Fruit fly (Drosophila melanogaster) whole organism, embryonic: ENCODE measurements around the gene CG34453.

Source experiments
- Abd-B ChIP-seq: fragments of 200-800 bp; sonication (Bioruptor generic); optimal IDR thresholded peaks from 2 replicates; lab custom pipeline; 2018; ENCODE audit warnings: missing biosample characterization, mild to moderate bottlenecking, missing genetic modification characterization, moderate library complexity
- CG10565 ChIP-seq: fragments of 200-800 bp; sonication (Bioruptor generic); optimal IDR thresholded peaks from 3 replicates; lab custom pipeline; 2016; ENCODE audit warnings: missing biosample characterization, mild to moderate bottlenecking, missing genetic modification characterization
- CG11560 ChIP-seq: fragments of 200-800 bp; sonication (Bioruptor generic); IDR thresholded peaks from 3 replicates; pipeline ENCODE4 v1.3.6; 2022; ENCODE audit warnings: missing biosample characterization, missing genetic modification characterization
- CG13424 ChIP-seq: fragments of 200-800 bp; sonication (Bioruptor generic); optimal IDR thresholded peaks from 2 replicates; lab custom pipeline; 2019; ENCODE audit warnings: missing biosample characterization, mild to moderate bottlenecking, missing genetic modification characterization, moderate library complexity
- CG13624 ChIP-seq: fragments of 200-800 bp; sonication (Bioruptor generic); optimal IDR thresholded peaks from 2 replicates; lab custom pipeline; 2016; ENCODE audit warnings: missing biosample characterization, missing genetic modification characterization
- CG15696 ChIP-seq: fragments of 200-800 bp; sonication (Bioruptor generic); optimal IDR thresholded peaks from 2 replicates; lab custom pipeline; 2019; ENCODE audit warnings: missing biosample characterization, mild to moderate bottlenecking, missing genetic modification characterization, moderate library complexity
- CG16863 ChIP-seq: fragments of 200-800 bp; sonication (Bioruptor generic); optimal IDR thresholded peaks from 3 replicates; lab custom pipeline; 2016; ENCODE audit warnings: missing biosample characterization, missing genetic modification characterization
- CG18262 ChIP-seq: fragments of 200-800 bp; optimal IDR thresholded peaks from 3 replicates; lab custom pipeline; 2019; ENCODE audit warnings: missing biosample characterization, mild to moderate bottlenecking, missing genetic modification characterization, moderate library complexity
- CG18619 ChIP-seq: fragments of 200-800 bp; sonication (Bioruptor generic); optimal IDR thresholded peaks from 3 replicates; lab custom pipeline; 2017; ENCODE audit warnings: missing biosample characterization, mild to moderate bottlenecking, missing genetic modification characterization
- CG2116 ChIP-seq: fragments of 200-800 bp; sonication (Bioruptor generic); optimal IDR thresholded peaks from 3 replicates; lab custom pipeline; 2018; ENCODE audit warnings: missing biosample characterization, mild to moderate bottlenecking, missing genetic modification characterization
- CG2129 ChIP-seq: fragments of 200-800 bp; sonication (Bioruptor generic); IDR thresholded peaks from 2 replicates; pipeline ENCODE4 v1.3.6; 2022; ENCODE audit warnings: missing biosample characterization, missing genetic modification characterization; ENCODE audit not compliant: partially characterized antibody
- CG32772 ChIP-seq: fragments of 200-800 bp; sonication (Bioruptor generic); IDR thresholded peaks from 2 replicates; pipeline ENCODE4 v1.3.6; 2022; ENCODE audit warnings: missing biosample characterization, missing genetic modification characterization
- CG7271 ChIP-seq: fragments of 200-800 bp; sonication (Bioruptor generic); optimal IDR thresholded peaks from 2 replicates; lab custom pipeline; 2018; ENCODE audit warnings: missing biosample characterization, mild to moderate bottlenecking, missing genetic modification characterization, moderate library complexity
- CG9797 ChIP-seq: fragments of 200-800 bp; sonication (Bioruptor generic); optimal IDR thresholded peaks from 3 replicates; lab custom pipeline; 2018; ENCODE audit warnings: missing biosample characterization, mild to moderate bottlenecking, missing genetic modification characterization
- CG9932 ChIP-seq: fragments of 200-800 bp; sonication (Bioruptor generic); IDR thresholded peaks from 2 replicates; pipeline ENCODE4 v1.3.6; 2022; ENCODE audit warnings: missing biosample characterization, missing genetic modification characterization
- D19B ChIP-seq: fragments of 200-800 bp; sonication (Bioruptor generic); optimal IDR thresholded peaks from 2 replicates; lab custom pipeline; 2017; ENCODE audit warnings: missing biosample characterization, mild to moderate bottlenecking, missing genetic modification characterization
- Drgx ChIP-seq: fragments of 200-800 bp; sonication (Bioruptor generic); IDR thresholded peaks from 2 replicates; pipeline ENCODE4 v1.3.6; 2022; ENCODE audit warnings: missing biosample characterization, missing genetic modification characterization
- Eip74EF ChIP-seq, 2 experiments: fragments of 200-800 bp in 1 of 2; fragments of >200 bp in 1 of 2; sonication (Bioruptor generic) in 1 of 2; optimal IDR thresholded peaks; 2 replicates each; lab custom pipeline; 2017 to 2019; ENCODE audit warnings: missing biosample characterization in 2 of 2, missing genetic modification characterization in 2 of 2, mild to moderate bottlenecking in 1 of 2, moderate library complexity in 1 of 2
- GATAe ChIP-seq: fragments of 200-800 bp; sonication (Bioruptor generic); conservative IDR thresholded peaks from 2 replicates; pipeline ENCODE4 v1.3.6; 2022; ENCODE audit warnings: missing biosample characterization, missing genetic modification characterization
- Gsc ChIP-seq: fragments of 200-800 bp; sonication (Bioruptor generic); IDR thresholded peaks from 2 replicates; pipeline ENCODE4 v1.3.6; 2022; ENCODE audit warnings: missing biosample characterization, missing genetic modification characterization
- HLHmδ ChIP-seq: fragments of 200-800 bp; sonication (Bioruptor generic); optimal IDR thresholded peaks from 2 replicates; lab custom pipeline; 2018; ENCODE audit warnings: missing biosample characterization, mild to moderate bottlenecking, missing genetic modification characterization, moderate library complexity
- Kr ChIP-seq: fragments of 200-800 bp; sonication (Bioruptor generic); optimal IDR thresholded peaks from 2 replicates; lab custom pipeline; 2017; ENCODE audit warnings: missing biosample characterization, mild to moderate bottlenecking, missing genetic modification characterization
- MBD-R2 ChIP-seq: fragments of 200-800 bp; sonication (Bioruptor generic); IDR thresholded peaks from 2 replicates; pipeline ENCODE4 v1.3.6; 2022; ENCODE audit warnings: missing biosample characterization, missing genetic modification characterization
- MESR4 ChIP-seq: fragments of 200-800 bp; sonication (Bioruptor generic); optimal IDR thresholded peaks from 2 replicates; lab custom pipeline; 2018; ENCODE audit warnings: missing biosample characterization, mild to moderate bottlenecking, missing genetic modification characterization, moderate library complexity
- Max ChIP-seq: fragments of 200-800 bp; sonication (Bioruptor generic); optimal IDR thresholded peaks from 2 replicates; lab custom pipeline; 2016; ENCODE audit warnings: missing biosample characterization, mild to moderate bottlenecking, missing genetic modification characterization
- Mes4 ChIP-seq: fragments of 200-800 bp; sonication (Bioruptor generic); optimal IDR thresholded peaks from 2 replicates; lab custom pipeline; 2016; ENCODE audit warnings: missing biosample characterization, missing genetic modification characterization
- Mrtf ChIP-seq: fragments of 200-800 bp; sonication (Bioruptor generic); IDR thresholded peaks from 3 replicates; pipeline ENCODE4 v1.3.6; 2022; ENCODE audit warnings: missing biosample characterization, missing genetic modification characterization
- Neu2 ChIP-seq: fragments of 200-800 bp; sonication (Bioruptor generic); optimal IDR thresholded peaks from 3 replicates; lab custom pipeline; 2016; ENCODE audit warnings: missing biosample characterization, missing genetic modification characterization, borderline replicate concordance
- Nf-YA ChIP-seq: fragments of 200-800 bp; sonication (Bioruptor generic); IDR thresholded peaks from 2 replicates; pipeline ENCODE4 v1.3.6; 2022; ENCODE audit warnings: missing biosample characterization, missing genetic modification characterization
- PHDP ChIP-seq: fragments of 200-800 bp; sonication (Bioruptor generic); optimal IDR thresholded peaks from 3 replicates; lab custom pipeline; 2018; ENCODE audit warnings: missing biosample characterization, mild to moderate bottlenecking, missing genetic modification characterization, moderate library complexity
- Sox100B ChIP-seq: fragments of 200-800 bp; sonication (Bioruptor generic); optimal IDR thresholded peaks from 3 replicates; lab custom pipeline; 2018; ENCODE audit warnings: missing biosample characterization, mild to moderate bottlenecking, missing genetic modification characterization
- Sry-β ChIP-seq: fragments of 200-800 bp; sonication (Bioruptor generic); optimal IDR thresholded peaks from 2 replicates; lab custom pipeline; 2018; ENCODE audit warnings: missing biosample characterization, mild to moderate bottlenecking, missing genetic modification characterization, moderate library complexity
- Trl ChIP-seq, 3 experiments: fragments of >200 bp in 2 of 3; fragments of 200-800 bp in 1 of 3; sonication (Bioruptor generic) in 1 of 3; optimal IDR thresholded peaks; 2 replicates in 1 of 3; 3 replicates in 2 of 3; lab custom pipeline; 2016 to 2017; ENCODE audit warnings: missing biosample characterization in 1 of 3, missing genetic modification characterization in 1 of 3
- Usf ChIP-seq: fragments of 200-800 bp; sonication (Bioruptor generic); optimal IDR thresholded peaks from 2 replicates; lab custom pipeline; 2017; ENCODE audit warnings: missing genotype, missing biosample characterization, missing genetic modification characterization
- YL-1 ChIP-seq: fragments of 200-800 bp; sonication (Bioruptor generic); optimal IDR thresholded peaks from 3 replicates; lab custom pipeline; 2017; ENCODE audit warnings: missing biosample characterization, mild to moderate bottlenecking, missing genetic modification characterization
- az2 ChIP-seq: fragments of 200-800 bp; sonication (Bioruptor generic); optimal IDR thresholded peaks from 3 replicates; lab custom pipeline; 2016; ENCODE audit warnings: missing biosample characterization, missing genetic modification characterization
- cad ChIP-seq: fragments of >200 bp; optimal IDR thresholded peaks from 2 replicates; lab custom pipeline; 2017; ENCODE audit warnings: missing biosample characterization, missing genetic modification characterization
- croc ChIP-seq: fragments of 200-800 bp; sonication (Bioruptor generic); conservative IDR thresholded peaks from 3 replicates; pipeline ENCODE4 v1.3.6; 2022; ENCODE audit warnings: missing biosample characterization, missing genetic modification characterization
- cwo ChIP-seq: fragments of 200-800 bp; sonication (Bioruptor generic); optimal IDR thresholded peaks from 3 replicates; lab custom pipeline; 2017; ENCODE audit warnings: missing biosample characterization, missing genetic modification characterization, mild to moderate bottlenecking, moderate library complexity, missing genetic modification reagents
- ems ChIP-seq: fragments of 200-800 bp; sonication (Bioruptor generic); optimal IDR thresholded peaks from 3 replicates; lab custom pipeline; 2016; ENCODE audit warnings: missing biosample characterization, missing genetic modification characterization
- gcm2 ChIP-seq: fragments of 200-800 bp; sonication (Bioruptor generic); optimal IDR thresholded peaks from 2 replicates; lab custom pipeline; 2016; ENCODE audit warnings: missing biosample characterization, missing genetic modification characterization
- grau ChIP-seq: fragments of 200-800 bp; optimal IDR thresholded peaks from 3 replicates; lab custom pipeline; 2019; ENCODE audit warnings: missing biosample characterization, mild to moderate bottlenecking, missing genetic modification characterization, moderate library complexity
- gro ChIP-seq: fragments of 200-800 bp; sonication (Bioruptor generic); optimal IDR thresholded peaks from 2 replicates; lab custom pipeline; 2016; ENCODE audit warnings: missing biosample characterization, missing genetic modification characterization
- kah ChIP-seq: fragments of 200-800 bp; sonication (Bioruptor generic); optimal IDR thresholded peaks from 2 replicates; lab custom pipeline; 2018; ENCODE audit warnings: missing biosample characterization, mild to moderate bottlenecking, missing genetic modification characterization
- nerfin-2 ChIP-seq: fragments of 200-800 bp; sonication (Bioruptor generic); IDR thresholded peaks from 2 replicates; pipeline ENCODE4 v1.3.6; 2022; ENCODE audit warnings: missing biosample characterization, missing genetic modification characterization; ENCODE audit not compliant: partially characterized antibody
- pfk ChIP-seq: fragments of 200-800 bp; sonication (Bioruptor generic); optimal IDR thresholded peaks from 2 replicates; lab custom pipeline; 2018; ENCODE audit warnings: missing biosample characterization, mild to moderate bottlenecking, missing genetic modification characterization, moderate library complexity
- ro ChIP-seq: fragments of 200-800 bp; sonication (Bioruptor generic); IDR thresholded peaks from 2 replicates; pipeline ENCODE4 v1.3.6; 2022; ENCODE audit warnings: missing biosample characterization, missing genetic modification characterization
- ssp ChIP-seq: fragments of 200-800 bp; sonication (Bioruptor generic); IDR thresholded peaks from 2 replicates; pipeline ENCODE4 v1.3.6; 2022; ENCODE audit warnings: missing biosample characterization, missing genetic modification characterization
- ttk ChIP-seq: fragments of 200-800 bp; sonication (Bioruptor generic); IDR thresholded peaks from 2 replicates; pipeline ENCODE4 v2.1.2; 2022; ENCODE audit warnings: missing biosample characterization, missing genetic modification characterization
- wor ChIP-seq: fragments of 200-800 bp; sonication (Bioruptor generic); IDR thresholded peaks from 2 replicates; pipeline ENCODE4 v1.3.6; 2022; ENCODE audit warnings: missing biosample characterization, missing genetic modification characterization

Gene CG34453

dm6 chr3L:184251-184650, 48.9 kb downstream of the CG34453 start, which contains the start of the genes CG34140, Mkp and Mtch (continued):
- TF ChIP-seq Trl (optimal IDR thresholded peaks at IDR 0.05; lab: Kevin White, UChicago): no peak
- peak; percentile 93 for TF ChIP-seq Trl (GFP tag; optimal IDR thresholded peaks at IDR 0.05; lab: Kevin White, UChicago)
- no peak for TF ChIP-seq GATAe
- 0 out of 3 replicates have a peak, but pooled peaks have one; percentile 51 for TF ChIP-seq Mrtf (GFP tag; lab: Robert Waterston, UW)
- peak; percentile 36; the same call in 1 of the 2 replicates for TF ChIP-seq Drgx
- peak; percentile 84 for TF ChIP-seq Abd-B
- TF ChIP-seq CG18619 (GFP tag; lab: Kevin White, UChicago): peak; percentile 70
- peak; percentile 81 for TF ChIP-seq Mes4
- TF ChIP-seq CG9797 (GFP tag; lab: Kevin White, UChicago): peak; percentile 84
- TF ChIP-seq PHDP (tag; lab: Kevin White, UChicago): no peak
- TF ChIP-seq cad (GFP tag; lab: Kevin White, UChicago): no peak
- TF ChIP-seq ttk (GFP tag; lab: Robert Waterston, UW): peak; percentile 73
- TF ChIP-seq MESR4 (GFP tag; lab: Kevin White, UChicago): peak; percentile 75
- peak; percentile 81 for TF ChIP-seq nerfin-2 (GFP tag; lab: Robert Waterston, UW)
- TF ChIP-seq pfk (GFP tag; lab: Kevin White, UChicago): peak; percentile 18
- peak; percentile 85 for TF ChIP-seq CG16863 (GFP tag; lab: Kevin White, UChicago)
- peak; percentile 92 for TF ChIP-seq CG9932 (GFP tag; lab: Robert Waterston, UW)
- peak; percentile 88 for TF ChIP-seq CG13424 (tag; lab: Kevin White, UChicago)
- peak; percentile 94 for TF ChIP-seq CG2116
- no peak for TF ChIP-seq Nf-YA (GFP tag; lab: Robert Waterston, UW)
- TF ChIP-seq ro (GFP tag; lab: Robert Waterston, UW): no peak
- peak; percentile 59 for TF ChIP-seq croc (GFP tag; lab: Robert Waterston, UW)
- TF ChIP-seq YL-1 (GFP tag; lab: Kevin White, UChicago): peak; percentile 98
- TF ChIP-seq HLHmδ (GFP tag; lab: Kevin White, UChicago): no peak
- no peak for TF ChIP-seq CG13624
- peak; percentile 83 for TF ChIP-seq kah
- TF ChIP-seq cwo (GFP tag; lab: Kevin White, UChicago): no peak
- TF ChIP-seq CG18262 (tag; lab: Kevin White, UChicago): no peak
- TF ChIP-seq Kr: no peak
- no peak for TF ChIP-seq Sox100B (GFP tag; lab: Kevin White, UChicago)
- TF ChIP-seq CG10565 (GFP tag; lab: Kevin White, UChicago): peak; percentile 4
- peak; percentile 32 for TF ChIP-seq Usf
- TF ChIP-seq D19B: no peak
- peak; percentile 71 for TF ChIP-seq ssp (GFP tag; lab: Robert Waterston, UW)
- peak; percentile 57 for TF ChIP-seq wor (GFP tag; lab: Robert Waterston, UW)
- peak; percentile 3 for TF ChIP-seq Sry-β (GFP tag; lab: Kevin White, UChicago)
- TF ChIP-seq CG2129: peak; percentile 97
- no peak for TF ChIP-seq Eip74EF (GFP tag; optimal IDR thresholded peaks at IDR 0.05; lab: Kevin White, UChicago)
- 0 out of 3 replicates have a peak, but pooled peaks have one; percentile 43 for TF ChIP-seq CG11560
- TF ChIP-seq Neu2 (GFP tag; lab: Kevin White, UChicago): peak; percentile 60
- TF ChIP-seq ems: peak; percentile 68
- TF ChIP-seq grau (tag; lab: Kevin White, UChicago): no peak
- peak; percentile 95 for TF ChIP-seq MBD-R2 (GFP tag; lab: Robert Waterston, UW)
- peak; percentile 76 for TF ChIP-seq gcm2 (GFP tag; lab: Kevin White, UChicago)
- TF ChIP-seq CG7271 (tag; lab: Kevin White, UChicago): peak; percentile 70
- TF ChIP-seq az2 (GFP tag; lab: Kevin White, UChicago): peak; percentile 88
- peak; percentile 79 for TF ChIP-seq CG32772
- TF ChIP-seq CG15696 (tag; lab: Kevin White, UChicago): peak; percentile 82
- TF ChIP-seq Max: peak; percentile 88
- no peak for TF ChIP-seq gro (GFP tag; lab: Kevin White, UChicago)
- no peak for TF ChIP-seq Gsc (GFP tag; lab: Robert Waterston, UW)
